Worm (Caenorhabditis elegans) whole organism, L4 larva: ENCODE measurements around the gene str-103.

ENCODE experiments used
- F26F4.8 ChIP-seq: fragments of 200-800 bp; sonication (Bioruptor generic); conservative IDR thresholded peaks from 2 replicates; pipeline ENCODE4 v1.3.6; 2022; ENCODE audit warnings: missing genetic modification characterization, missing compliant biosample characterization
- F49E8.2 ChIP-seq: sonication (generic microtip); optimal IDR thresholded peaks from 2 replicates; lab custom pipeline; 2016; ENCODE audit warnings: missing compliant biosample characterization, mild to moderate bottlenecking, missing genetic modification characterization, borderline replicate concordance
- Y48G9A.11 ChIP-seq: fragments of 200-800 bp; sonication (Bioruptor generic); IDR thresholded peaks from 2 replicates; pipeline ENCODE4 v1.3.6; 2022; ENCODE audit warnings: missing genetic modification reagents, missing genetic modification characterization, missing compliant biosample characterization
- Y5F2A.4 ChIP-seq: fragments of 200-800 bp; sonication (Bioruptor generic); optimal IDR thresholded peaks from 2 replicates; lab custom pipeline; 2018; ENCODE audit warnings: mild to moderate bottlenecking, missing genetic modification characterization, missing compliant biosample characterization
- ZK546.5 ChIP-seq, 2 experiments: sonication (generic microtip); optimal IDR thresholded peaks; 2 replicates each; lab custom pipeline; 2017; ENCODE audit warnings: missing biosample characterization in 2 of 2, missing genetic modification characterization in 2 of 2
- aha-1 ChIP-seq: fragments of 150-350 bp; peaks from one replicate; lab custom pipeline; 2014; ENCODE audit warnings: missing biosample characterization, missing genetic modification characterization
- ama-1 ChIP-seq: fragments of 150-350 bp; optimal IDR thresholded peaks from 2 replicates; lab custom pipeline; 2014; ENCODE audit warnings: inconsistent platforms, mixed read lengths
- attf-4 ChIP-seq: sonication (generic microtip); optimal IDR thresholded peaks from 3 replicates; lab custom pipeline; 2017; ENCODE audit warnings: missing biosample characterization, missing genetic modification characterization
- ceh-28 ChIP-seq: fragments of 150-350 bp; optimal IDR thresholded peaks from 2 replicates; lab custom pipeline; 2014; ENCODE audit warnings: missing biosample characterization, missing genetic modification reagents, missing genetic modification characterization
- daf-16 ChIP-seq, 3 experiments: sonication (generic microtip); optimal IDR thresholded peaks; 2 replicates each; lab custom pipeline; 2016 to 2017; ENCODE audit warnings: missing genetic modification characterization in 3 of 3, missing genetic modification reagents in 3 of 3, mild to moderate bottlenecking in 2 of 3, missing compliant biosample characterization in 2 of 3, missing biosample characterization in 1 of 3, moderate library complexity in 1 of 3
- daf-8 ChIP-seq: fragments of 200-800 bp; sonication (Bioruptor generic); IDR thresholded peaks from 2 replicates; pipeline ENCODE4 v1.3.6; 2022; ENCODE audit warnings: missing genetic modification characterization, missing compliant biosample characterization
- dmd-6 ChIP-seq: fragments of 200-800 bp; sonication (Bioruptor generic); IDR thresholded peaks from 2 replicates; pipeline ENCODE4 v1.3.6; 2022; ENCODE audit warnings: missing genetic modification reagents, missing genetic modification characterization, missing compliant biosample characterization
- dve-1 ChIP-seq: sonication (generic microtip); optimal IDR thresholded peaks from 2 replicates; lab custom pipeline; 2017; ENCODE audit warnings: antibody characterized with exemption, mild to moderate bottlenecking, missing genetic modification characterization, missing compliant biosample characterization; ENCODE audit not compliant: insufficient read depth
- fos-1 ChIP-seq: fragments of 150-350 bp; optimal IDR thresholded peaks from 2 replicates; lab custom pipeline; 2014; ENCODE audit warnings: missing biosample characterization, missing genetic modification characterization
- gei-8 ChIP-seq: fragments of 200-800 bp; sonication (Bioruptor generic); optimal IDR thresholded peaks from 2 replicates; lab custom pipeline; 2018; ENCODE audit warnings: mild to moderate bottlenecking, missing genetic modification characterization, missing compliant biosample characterization
- hif-1 ChIP-seq, 2 experiments: sonication (generic microtip); optimal IDR thresholded peaks; 2 replicates each; lab custom pipeline; 2016 to 2017; ENCODE audit warnings: missing compliant biosample characterization in 2 of 2, missing genetic modification characterization in 2 of 2, missing genetic modification reagents in 2 of 2, missing genotype in 2 of 2, mild to moderate bottlenecking in 1 of 2
- hlh-11 ChIP-seq: fragments of 200-800 bp; sonication (Bioruptor generic); optimal IDR thresholded peaks from 2 replicates; lab custom pipeline; 2018; ENCODE audit warnings: mild to moderate bottlenecking, missing genetic modification characterization, missing compliant biosample characterization
- hlh-30 ChIP-seq: sonication (generic microtip); optimal IDR thresholded peaks from 2 replicates; lab custom pipeline; 2017; ENCODE audit warnings: antibody characterized with exemption, mild to moderate bottlenecking, missing genetic modification characterization, missing compliant biosample characterization; ENCODE audit not compliant: insufficient read depth
- lin-13 ChIP-seq: fragments of 150-350 bp; optimal IDR thresholded peaks from 2 replicates; lab custom pipeline; 2014; ENCODE audit warnings: missing biosample characterization, missing genetic modification reagents, missing genetic modification characterization
- lin-15B ChIP-seq: fragments of 150-350 bp; sonication (generic microtip); optimal IDR thresholded peaks from 3 replicates; lab custom pipeline; 2014; ENCODE audit warnings: missing biosample characterization, missing genetic modification characterization
- lin-39 ChIP-seq: fragments of 150-350 bp; optimal IDR thresholded peaks from 2 replicates; lab custom pipeline; 2014; ENCODE audit warnings: missing biosample characterization, missing genetic modification reagents, missing genetic modification characterization
- lsy-2 ChIP-seq, 2 experiments: fragments of 150-350 bp in 1 of 2; sonication (generic microtip) in 1 of 2; optimal IDR thresholded peaks; 2 replicates each; lab custom pipeline; 2014 to 2017; ENCODE audit warnings: missing biosample characterization in 2 of 2, missing genetic modification characterization in 2 of 2
- mdt-29 ChIP-seq: fragments of 200-800 bp; sonication (Bioruptor generic); IDR thresholded peaks from 2 replicates; pipeline ENCODE4 v1.3.6; 2022; ENCODE audit warnings: missing genetic modification reagents, missing genetic modification characterization, missing compliant biosample characterization
- mxl-2 ChIP-seq: fragments of 200-800 bp; sonication (Bioruptor generic); conservative IDR thresholded peaks from 2 replicates; pipeline ENCODE4 v1.3.6; 2022; ENCODE audit warnings: missing genetic modification reagents, missing genetic modification characterization, missing compliant biosample characterization
- mxl-3 ChIP-seq: fragments of 200-800 bp; sonication (Bioruptor generic); optimal IDR thresholded peaks from 2 replicates; lab custom pipeline; 2018; ENCODE audit warnings: mild to moderate bottlenecking, missing genetic modification characterization, missing compliant biosample characterization
- nhr-10 ChIP-seq: fragments of 150-350 bp; optimal IDR thresholded peaks from 2 replicates; lab custom pipeline; 2014; ENCODE audit warnings: missing biosample characterization, missing genetic modification characterization
- nhr-28 ChIP-seq: fragments of 150-350 bp; optimal IDR thresholded peaks from 2 replicates; lab custom pipeline; 2014; ENCODE audit warnings: missing biosample characterization, missing genetic modification characterization
- nhr-48 ChIP-seq: sonication (generic microtip); optimal IDR thresholded peaks from 2 replicates; lab custom pipeline; 2016; ENCODE audit warnings: mild to moderate bottlenecking, missing genetic modification characterization, missing compliant biosample characterization
- nhr-6 ChIP-seq: fragments of 150-350 bp; optimal IDR thresholded peaks from 2 replicates; lab custom pipeline; 2014; ENCODE audit warnings: missing biosample characterization, missing genetic modification characterization
- pha-4 ChIP-seq, 2 experiments: fragments of 150-350 bp in 1 of 2; fragments of 200-800 bp in 1 of 2; sonication (Bioruptor generic) in 1 of 2; IDR thresholded peaks in 1 of 2; optimal IDR thresholded peaks in 1 of 2; 2 replicates each; pipeline versions ENCODE4 v1.3.6 to Lab custom; 2014 to 2022; ENCODE audit warnings: missing genetic modification characterization in 2 of 2, missing genetic modification reagents in 2 of 2, missing biosample characterization in 1 of 2, missing compliant biosample characterization in 1 of 2
- php-3 ChIP-seq: fragments of 200-800 bp; sonication (Bioruptor generic); IDR thresholded peaks from 2 replicates; pipeline ENCODE4 v1.3.6; 2022; ENCODE audit warnings: missing genetic modification reagents, missing genetic modification characterization, missing compliant biosample characterization
- pqm-1 ChIP-seq: sonication (generic microtip); optimal IDR thresholded peaks from 2 replicates; lab custom pipeline; 2017; ENCODE audit warnings: missing biosample characterization, missing genetic modification characterization
- set-16 ChIP-seq: fragments of 200-800 bp; sonication (Bioruptor generic); IDR thresholded peaks from 2 replicates; pipeline ENCODE4 v1.3.6; 2022; ENCODE audit warnings: missing genetic modification reagents, missing genetic modification characterization, missing compliant biosample characterization
- snpc-4 ChIP-seq: fragments of 150-350 bp; optimal IDR thresholded peaks from 2 replicates; lab custom pipeline; 2014; ENCODE audit warnings: missing biosample characterization, missing genetic modification characterization
- unc-62 ChIP-seq, 3 experiments: fragments of 150-350 bp in 1 of 3; sonication (generic microtip); optimal IDR thresholded peaks in 2 of 3; peaks in 1 of 3; 1 replicate in 1 of 3; 2 replicates in 2 of 3; lab custom pipeline; 2014 to 2017; ENCODE audit warnings: missing biosample characterization in 3 of 3, missing genetic modification characterization in 3 of 3, missing genetic modification reagents in 3 of 3, missing genotype in 1 of 3
- zag-1 ChIP-seq: fragments of 150-350 bp; optimal IDR thresholded peaks from 2 replicates; lab custom pipeline; 2014; ENCODE audit warnings: missing biosample characterization, missing genetic modification characterization
- ztf-7 ChIP-seq: fragments of 150-350 bp; optimal IDR thresholded peaks from 2 replicates; lab custom pipeline; 2014; ENCODE audit warnings: missing biosample characterization, missing genetic modification characterization

str-103 gene

ce11 chrV:16103594-16103993 lies 14.9 kb downstream of the str-103 start, which contains the start of gene argk-1:
argk-1 (plus strand) TSS chrV:16103894.
- no peak for TF ChIP-seq dmd-6 (GFP tag; lab: Robert Waterston, UW)
- TF ChIP-seq lin-15B (tag; lab: Kevin White, UChicago): no peak
- TF ChIP-seq gei-8 (GFP tag; lab: Kevin White, UChicago): no peak
- no peak for TF ChIP-seq mdt-29 (GFP tag; lab: Robert Waterston, UW)
- TF ChIP-seq hif-1 (tag; optimal IDR thresholded peaks at IDR 0.05; lab: Kevin White, UChicago): no peak

ce11 chrV:16100103-16100730 lies 18.3 kb downstream of the str-103 start, which contains the start of gene cth-1:
cth-1 (plus strand) TSS chrV:16100680.
- TF ChIP-seq snpc-4 (tag; lab: Kevin White, UChicago) (no peak), dve-1 (tag; lab: Kevin White, UChicago) (peak; percentile 66), hlh-30 (tag; lab: Kevin White, UChicago) (peak; percentile 32), mxl-2 (GFP tag; lab: Robert Waterston, UW) (no peak), ZK546.5 (tag; optimal IDR thresholded peaks at IDR 0.05; lab: Kevin White, UChicago) (no peak), hlh-11 (tag; lab: Kevin White, UChicago) (peak; percentile 27), dmd-6 (GFP tag; lab: Robert Waterston, UW) (peak; percentile 69), lin-39 (tag; lab: Kevin White, UChicago) (no peak), ztf-7 (tag; lab: Kevin White, UChicago) (no peak), ama-1 (lab: Kevin White, UChicago) (no peak), Y5F2A.4 (GFP tag; lab: Kevin White, UChicago) (no peak), aha-1 (tag; lab: Kevin White, UChicago) (peak; percentile 63), pha-4 (GFP tag; IDR thresholded peaks at IDR 0.05; lab: Robert Waterston, UW) (no peak), pha-4 (tag; optimal IDR thresholded peaks at IDR 0.05; lab: Kevin White, UChicago) (no peak), lsy-2 (tag; optimal IDR thresholded peaks at IDR 0.05; lab: Kevin White, UChicago) (no peak), nhr-28 (tag; lab: Kevin White, UChicago) (peak; percentile 97), zag-1 (tag; lab: Kevin White, UChicago) (no peak), fos-1 (tag; lab: Kevin White, UChicago) (no peak), attf-4 (no peak), Y48G9A.11 (no peak), nhr-6 (tag; lab: Kevin White, UChicago) (no peak), daf-16 (GFP tag; optimal IDR thresholded peaks at IDR 0.05; lab: Kevin White, UChicago) (no peak), daf-16 (tag; optimal IDR thresholded peaks at IDR 0.05; lab: Kevin White, UChicago) (peak; percentile 50), unc-62 (GFP tag; optimal IDR thresholded peaks at IDR 0.05 in 1 of 2; lab: Kevin White, UChicago) (peak in 1 of 2 experiments; percentile 27), unc-62 (tag; optimal IDR thresholded peaks at IDR 0.05; lab: Kevin White, UChicago) (no peak), F49E8.2 (tag; lab: Kevin White, UChicago) (no peak), ceh-28 (no peak), set-16 (GFP tag; lab: Robert Waterston, UW) (no peak), pqm-1 (tag; lab: Kevin White, UChicago) (peak; percentile 64), nhr-48 (tag; lab: Kevin White, UChicago) (peak; percentile 74), daf-8 (GFP tag; lab: Robert Waterston, UW) (no peak), lin-13 (GFP tag; lab: Kevin White, UChicago) (no peak)

- TF ChIP-seq nhr-10 (tag; lab: Kevin White, UChicago) (no peak), mxl-3 (no peak), pha-4 (GFP tag; IDR thresholded peaks at IDR 0.05; lab: Robert Waterston, UW) (no peak), pha-4 (tag; optimal IDR thresholded peaks at IDR 0.05; lab: Kevin White, UChicago) (no peak), php-3 (GFP tag; lab: Robert Waterston, UW) (no peak), mdt-29 (GFP tag; lab: Robert Waterston, UW) (no peak), F26F4.8 (GFP tag; lab: Robert Waterston, UW) (no peak)
Measured at ce11 chrV:16099441-16099840, 19.1 kb downstream of the str-103 start, which contains the start of gene str-7. str-7 (minus strand) TSS chrV:16099541.
